Worm (Caenorhabditis elegans): Measurements from ENCODE around the gene Y45F10B.13.

DNA sequence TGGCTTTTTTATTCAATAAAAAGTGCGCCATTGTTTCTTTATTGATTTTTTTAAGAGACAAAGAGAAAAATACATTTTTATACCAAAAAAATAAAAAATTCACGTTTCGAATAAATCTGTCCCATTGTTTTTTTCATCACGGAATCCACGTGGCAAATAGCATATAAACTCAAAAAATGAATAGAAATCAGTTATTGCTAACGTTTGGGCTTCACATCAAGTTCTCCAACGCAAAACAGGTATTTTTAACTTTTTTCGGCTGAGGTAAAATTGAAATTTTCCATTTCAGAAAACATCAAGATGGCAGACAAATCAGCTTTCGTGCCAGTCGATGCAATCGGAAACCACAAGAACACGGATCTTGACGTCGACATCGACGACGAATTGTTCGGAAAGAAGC, 31.8 kb upstream of the Y45F10B.13 start, which contains the start of gene Y45F10B.3:
- no peak for TF ChIP-seq dao-5 (tag; optimal IDR thresholded peaks at IDR 0.05)
- no peak for TF ChIP-seq W03F9.2 (tag; optimal IDR thresholded peaks at IDR 0.05)
- no peak for TF ChIP-seq him-1 (tag; optimal IDR thresholded peaks at IDR 0.05)
